Worm (Caenorhabditis elegans) whole organism, L1 larva: Measurements from ENCODE around the gene nas-19.

Experiments used
- ceh-63 ChIP-seq: fragments of 200-800 bp; sonication (Bioruptor generic); optimal IDR thresholded peaks from 2 replicates; lab custom pipeline; 2018; ENCODE audit warnings: mild to moderate bottlenecking, missing genetic modification characterization, missing compliant biosample characterization
- mep-1 ChIP-seq: fragments of 150-350 bp; optimal IDR thresholded peaks from 2 replicates; lab custom pipeline; 2014; ENCODE audit warnings: missing biosample characterization, missing genetic modification characterization
- nhr-19 ChIP-seq: fragments of 200-800 bp; sonication (Bioruptor generic); conservative IDR thresholded peaks from 2 replicates; pipeline ENCODE4 v1.3.6; 2022; ENCODE audit warnings: missing genetic modification characterization, missing compliant biosample characterization
- unc-62 ChIP-seq: fragments of 150-350 bp; optimal IDR thresholded peaks from 2 replicates; lab custom pipeline; 2014; ENCODE audit warnings: missing biosample characterization, missing genetic modification reagents, missing genetic modification characterization

- TF ChIP-seq mep-1 (tag; lab: Kevin White, UChicago), result no peak
- TF ChIP-seq unc-62 (GFP tag; lab: Kevin White, UChicago), result no peak
- no peak for TF ChIP-seq ceh-63
- no peak for TF ChIP-seq nhr-19
These were observed 48.2 kb downstream of the nas-19 start for ce11 chrV:11354264-11354663.
